Fruit fly (Drosophila melanogaster): ENCODE data around the gene CG7992.

The CG7992 gene

DNA sequence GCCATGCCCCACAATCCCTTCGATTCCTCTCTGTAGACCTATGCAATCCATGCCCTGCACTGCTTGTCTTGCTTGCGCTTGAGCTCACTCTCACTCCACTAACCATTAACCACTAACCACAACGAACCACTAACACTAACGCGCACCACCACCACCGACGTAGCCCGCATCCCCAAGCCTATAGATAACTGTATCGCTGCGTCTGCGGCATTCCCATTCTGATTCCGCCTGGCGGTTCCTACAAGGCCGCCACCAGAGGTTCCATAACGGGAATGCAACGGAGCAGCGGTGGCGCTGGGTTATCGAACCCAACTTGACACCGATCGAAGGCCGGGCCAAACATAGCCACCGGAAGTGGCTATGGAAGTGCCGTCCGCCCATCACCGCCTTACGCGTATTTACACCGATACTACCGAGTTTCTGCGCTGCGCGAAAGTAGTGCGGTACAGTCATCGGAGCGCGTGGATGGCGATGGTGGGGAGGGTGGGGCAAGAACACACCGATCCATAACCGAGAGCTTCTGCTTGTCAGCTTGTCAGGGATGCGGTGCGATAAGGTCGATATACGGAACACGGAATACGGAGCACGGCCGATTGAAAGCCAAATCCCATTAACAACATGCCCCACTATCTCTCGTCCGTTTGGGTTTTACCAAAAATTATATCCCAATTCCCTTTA lies 18.9 kb upstream of the CG7992 start:
- TF ChIP-seq cad (GFP tag; optimal IDR thresholded peaks at IDR 0.05) (no peak), CrebB (tag; optimal IDR thresholded peaks at IDR 0.05) (no peak), Rx (GFP tag; IDR thresholded peaks at IDR 0.05) (no peak), unpg (GFP tag; optimal IDR thresholded peaks at IDR 0.05) (no peak), Hey (tag; optimal IDR thresholded peaks at IDR 0.05) (no peak), ranshi (GFP tag; IDR thresholded peaks at IDR 0.05) (no peak), grn (GFP tag; optimal IDR thresholded peaks at IDR 0.05) (no peak), gcm (GFP tag; optimal IDR thresholded peaks at IDR 0.05) (peak; percentile 60), CG3726 (GFP tag; IDR thresholded peaks at IDR 0.05) (no peak), HLH3B (GFP tag; IDR thresholded peaks at IDR 0.05) (no peak), CG10267 (tag; optimal IDR thresholded peaks at IDR 0.05) (no peak), Fer2 (tag; optimal IDR thresholded peaks at IDR 0.05) (no peak), CG31441 (GFP tag; IDR thresholded peaks at IDR 0.05) (no peak), CG9609 (GFP tag; optimal IDR thresholded peaks at IDR 0.05) (no peak), lmd (GFP tag; IDR thresholded peaks at IDR 0.05) (no peak), CG4328 (GFP tag; optimal IDR thresholded peaks at IDR 0.05) (no peak), Dip3 (GFP tag; optimal IDR thresholded peaks at IDR 0.05) (no peak), Dek (tag; optimal IDR thresholded peaks at IDR 0.05) (no peak), CG14441 (GFP tag; IDR thresholded peaks at IDR 0.05) (no peak), CG32532 (GFP tag; IDR thresholded peaks at IDR 0.05) (no peak), tna (GFP tag; IDR thresholded peaks at IDR 0.05; ENCODE audit: partially characterized antibody) (no peak), CG6683 (GFP tag; optimal IDR thresholded peaks at IDR 0.05) (no peak), Bgb (GFP tag; IDR thresholded peaks at IDR 0.05; ENCODE audit: partially characterized antibody) (no peak), Tbp (GFP tag; optimal IDR thresholded peaks at IDR 0.05) (no peak), grau (tag; optimal IDR thresholded peaks at IDR 0.05) (no peak), Sox100B (GFP tag; optimal IDR thresholded peaks at IDR 0.05) (no peak), cg (GFP tag; optimal IDR thresholded peaks at IDR 0.05) (peak; percentile 12), CG16813 (GFP tag; IDR thresholded peaks at IDR 0.05; ENCODE audit: partially characterized antibody) (no peak), HHEX (GFP tag; optimal IDR thresholded peaks at IDR 0.05) (no peak), CG1832 (GFP tag; optimal IDR thresholded peaks at IDR 0.05) (peak; percentile 6), Fer3 (tag; optimal IDR thresholded peaks at IDR 0.05) (no peak), Ets97D (GFP tag; optimal IDR thresholded peaks at IDR 0.05) (no peak), lab (GFP tag; optimal IDR thresholded peaks at IDR 0.05) (peak; percentile 91), crol (GFP tag; IDR thresholded peaks at IDR 0.05) (peak; percentile 61), zf30C (GFP tag; optimal IDR thresholded peaks at IDR 0.05) (no peak), CG8924 (tag; optimal IDR thresholded peaks at IDR 0.05) (no peak), Gug (GFP tag; IDR thresholded peaks at IDR 0.05) (no peak), BEAF-32 (GFP tag; optimal IDR thresholded peaks at IDR 0.05) (no peak), CG9437 (GFP tag; optimal IDR thresholded peaks at IDR 0.05) (no peak), klu (GFP tag; IDR thresholded peaks at IDR 0.05) (no peak), CG11093 (GFP tag; IDR thresholded peaks at IDR 0.05) (no peak), CG16779 (GFP tag; IDR thresholded peaks at IDR 0.05) (no peak), zfh2 (GFP tag; optimal IDR thresholded peaks at IDR 0.05) (no peak), Nf-YA (GFP tag; IDR thresholded peaks at IDR 0.05) (no peak), CG11695 (GFP tag; IDR thresholded peaks at IDR 0.05) (no peak), CG18011 (GFP tag; optimal IDR thresholded peaks at IDR 0.05) (peak; percentile 94), Ets65A (GFP tag) (peak; percentile 59), Eip74EF (GFP tag; optimal IDR thresholded peaks at IDR 0.05) (no peak), CG10979 (tag; optimal IDR thresholded peaks at IDR 0.05) (no peak)
